Worm (Caenorhabditis elegans) whole organism, L4 larva: ENCODE measurements around the gene K05F6.8.
"Not testable (repeated sequence)": the region's sequence is repeated elsewhere in the genome, so short reads cannot be mapped to it uniquely, and the experiment has no call there.

Source experiments
- D1046.2 ChIP-seq: fragments of 200-800 bp; sonication (Bioruptor generic); IDR thresholded peaks from 2 replicates; pipeline ENCODE4 v1.3.6; 2022; ENCODE audit warnings: missing genetic modification characterization, missing compliant biosample characterization
- T26A8.4 ChIP-seq: fragments of 200-800 bp; sonication (Bioruptor generic); IDR thresholded peaks from 2 replicates; pipeline ENCODE4 v1.3.6; 2022; ENCODE audit warnings: missing genetic modification characterization, missing compliant biosample characterization
- Y105C5A.15 ChIP-seq: fragments of 200-800 bp; sonication (Bioruptor generic); IDR thresholded peaks from 2 replicates; pipeline ENCODE4 v1.3.6; 2022; ENCODE audit warnings: missing genetic modification characterization, missing compliant biosample characterization
- Y48G9A.11 ChIP-seq: fragments of 200-800 bp; sonication (Bioruptor generic); IDR thresholded peaks from 2 replicates; pipeline ENCODE4 v1.3.6; 2022; ENCODE audit warnings: missing genetic modification reagents, missing genetic modification characterization, missing compliant biosample characterization
- aha-1 ChIP-seq: fragments of 150-350 bp; peaks from one replicate; lab custom pipeline; 2014; ENCODE audit warnings: missing biosample characterization, missing genetic modification characterization
- ceh-20 ChIP-seq: fragments of 200-800 bp; sonication (Bioruptor generic); IDR thresholded peaks from 2 replicates; pipeline ENCODE4 v1.3.6; 2022; ENCODE audit warnings: missing genetic modification reagents, missing genetic modification characterization, missing compliant biosample characterization
- ceh-28 ChIP-seq: fragments of 150-350 bp; optimal IDR thresholded peaks from 2 replicates; lab custom pipeline; 2014; ENCODE audit warnings: missing biosample characterization, missing genetic modification reagents, missing genetic modification characterization
- ceh-44 ChIP-seq: fragments of 200-800 bp; sonication (Bioruptor generic); IDR thresholded peaks from 2 replicates; pipeline ENCODE4 v1.3.6; 2022; ENCODE audit warnings: missing genetic modification reagents, missing genetic modification characterization, missing compliant biosample characterization
- ceh-62 ChIP-seq: sonication (generic microtip); optimal IDR thresholded peaks from 2 replicates; lab custom pipeline; 2017; ENCODE audit warnings: missing biosample characterization, missing genetic modification characterization
- daf-8 ChIP-seq: fragments of 200-800 bp; sonication (Bioruptor generic); IDR thresholded peaks from 2 replicates; pipeline ENCODE4 v1.3.6; 2022; ENCODE audit warnings: missing genetic modification characterization, missing compliant biosample characterization
- dpl-1 ChIP-seq: fragments of 150-350 bp; optimal IDR thresholded peaks from 2 replicates; lab custom pipeline; 2014; ENCODE audit warnings: missing biosample characterization, missing genetic modification reagents, missing genetic modification characterization
- dve-1 ChIP-seq: sonication (generic microtip); optimal IDR thresholded peaks from 2 replicates; lab custom pipeline; 2017; ENCODE audit warnings: antibody characterized with exemption, mild to moderate bottlenecking, missing genetic modification characterization, missing compliant biosample characterization; ENCODE audit not compliant: insufficient read depth
- egl-27 ChIP-seq: sonication (generic microtip); optimal IDR thresholded peaks from 3 replicates; lab custom pipeline; 2017; ENCODE audit warnings: missing biosample characterization, missing genetic modification reagents, missing genetic modification characterization
- fkh-10 ChIP-seq: fragments of 150-350 bp; optimal IDR thresholded peaks from 2 replicates; lab custom pipeline; 2014; ENCODE audit warnings: missing biosample characterization, missing genetic modification reagents, missing genetic modification characterization
- lin-38 ChIP-seq: fragments of 200-800 bp; sonication (Bioruptor generic); IDR thresholded peaks from 2 replicates; pipeline ENCODE4 v1.3.6; 2022; ENCODE audit warnings: missing genetic modification reagents, missing genetic modification characterization, missing compliant biosample characterization
- madf-5 ChIP-seq, 2 experiments: fragments of 200-800 bp; sonication (Bioruptor generic); IDR thresholded peaks; 2 replicates each; pipeline ENCODE4 v1.3.6; 2022; ENCODE audit warnings: missing compliant biosample characterization in 2 of 2, missing genetic modification characterization in 2 of 2
- mdt-29 ChIP-seq: fragments of 200-800 bp; sonication (Bioruptor generic); IDR thresholded peaks from 2 replicates; pipeline ENCODE4 v1.3.6; 2022; ENCODE audit warnings: missing genetic modification reagents, missing genetic modification characterization, missing compliant biosample characterization
- nhr-28 ChIP-seq: fragments of 150-350 bp; optimal IDR thresholded peaks from 2 replicates; lab custom pipeline; 2014; ENCODE audit warnings: missing biosample characterization, missing genetic modification characterization
- nhr-41 ChIP-seq: fragments of 200-800 bp; sonication (Bioruptor generic); IDR thresholded peaks from 2 replicates; pipeline ENCODE4 v1.3.6; 2022; ENCODE audit warnings: missing genetic modification reagents, missing genetic modification characterization, missing compliant biosample characterization
- rbr-2 ChIP-seq: sonication (generic microtip); optimal IDR thresholded peaks from 2 replicates; lab custom pipeline; 2016; ENCODE audit warnings: missing genotype, missing genetic modification characterization, missing compliant biosample characterization
- saeg-2 ChIP-seq: fragments of 200-800 bp; sonication (Bioruptor generic); IDR thresholded peaks from 2 replicates; pipeline ENCODE4 v1.3.6; 2022; ENCODE audit warnings: missing genetic modification reagents, missing genetic modification characterization, missing compliant biosample characterization
- snpc-4 ChIP-seq: fragments of 150-350 bp; optimal IDR thresholded peaks from 2 replicates; lab custom pipeline; 2014; ENCODE audit warnings: missing biosample characterization, missing genetic modification characterization
- spr-1 ChIP-seq: sonication (generic microtip); optimal IDR thresholded peaks from 2 replicates; lab custom pipeline; 2016; ENCODE audit warnings: mild to moderate bottlenecking, missing genetic modification characterization, missing compliant biosample characterization
- tag-97 ChIP-seq: fragments of 200-800 bp; sonication (Bioruptor generic); IDR thresholded peaks from 2 replicates; pipeline ENCODE4 v1.3.6; 2022; ENCODE audit warnings: missing genetic modification characterization, missing compliant biosample characterization
- unc-62 ChIP-seq, 3 experiments: fragments of 150-350 bp in 1 of 3; sonication (generic microtip); optimal IDR thresholded peaks in 2 of 3; peaks in 1 of 3; 1 replicate in 1 of 3; 2 replicates in 2 of 3; lab custom pipeline; 2014 to 2017; ENCODE audit warnings: missing biosample characterization in 3 of 3, missing genetic modification characterization in 3 of 3, missing genetic modification reagents in 3 of 3, missing genotype in 1 of 3
- zfp-2 ChIP-seq: sonication (generic microtip); optimal IDR thresholded peaks from 2 replicates; lab custom pipeline; 2016; ENCODE audit warnings: mild to moderate bottlenecking, missing genetic modification characterization, missing compliant biosample characterization

Gene K05F6.8

ce11 chrII:1561863-1562262 lies 5.7 kb downstream of the K05F6.8 start, which contains the start of gene K05F6.14:
TSS of gene K05F6.14 (plus strand) at chrII:1562163.
- TF ChIP-seq fkh-10 (GFP tag; lab: Kevin White, UChicago) (no peak), ceh-44 (GFP tag; lab: Robert Waterston, UW) (no peak), D1046.2 (no peak), nhr-28 (tag; lab: Kevin White, UChicago) (no peak)

DNA sequence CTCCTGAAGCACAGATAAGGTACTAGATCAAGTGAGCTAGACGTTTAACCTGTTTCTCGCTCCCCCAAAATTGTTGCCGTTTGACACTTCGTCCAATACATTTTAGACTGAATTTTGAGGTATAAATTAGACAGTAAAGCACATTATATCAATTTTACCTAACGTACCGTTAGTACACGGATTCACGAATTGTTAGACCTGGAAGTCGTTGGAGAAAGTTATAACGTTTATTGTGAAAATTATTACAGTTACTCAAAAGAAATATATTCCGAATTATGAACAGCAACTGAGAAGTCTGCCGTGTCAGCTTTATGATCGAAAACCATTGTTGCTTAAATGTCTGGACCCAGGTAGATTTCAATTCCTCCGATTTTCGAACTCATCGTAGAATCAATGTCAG lies 6.7 kb downstream of the K05F6.8 start:
- TF ChIP-seq rbr-2 (tag; lab: Kevin White, UChicago) (no peak), zfp-2 (tag; lab: Kevin White, UChicago) (no peak), unc-62 (GFP tag; optimal IDR thresholded peaks at IDR 0.05 in 1 of 2; lab: Kevin White, UChicago) (peak in 1 of 2 experiments; percentile 41), unc-62 (tag; optimal IDR thresholded peaks at IDR 0.05; lab: Kevin White, UChicago) (no peak), saeg-2 (GFP tag; lab: Robert Waterston, UW) (no peak), snpc-4 (tag; lab: Kevin White, UChicago) (no peak), spr-1 (tag; lab: Kevin White, UChicago) (no peak), lin-38 (no peak), egl-27 (no peak)

DNA sequence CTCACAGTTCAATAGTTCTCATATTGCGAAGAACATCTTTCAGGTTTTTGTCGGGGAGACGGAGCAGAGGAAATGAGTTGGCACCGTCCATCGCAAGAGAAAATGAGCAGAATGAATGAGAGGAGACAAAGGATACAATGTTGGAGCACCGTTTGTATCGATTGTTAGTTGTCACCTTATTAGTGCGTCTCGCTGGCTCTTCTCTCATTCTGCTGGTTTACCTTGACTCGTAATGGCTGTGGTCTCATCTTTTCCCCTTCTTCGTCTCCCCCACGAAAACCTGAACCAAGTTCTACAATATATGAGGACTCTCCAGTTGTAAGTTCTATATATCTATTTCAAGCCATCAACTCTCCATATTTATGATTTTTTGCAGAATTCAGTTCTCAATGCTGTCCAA lies 11.3 kb downstream of the K05F6.8 start, which contains the start of the genes fbxb-54 and fbxb-50:
Gene fbxb-54, minus strand, starts transcription at position 101 of the 400 bp plus-strand sequence.
Gene fbxb-50, plus strand, starts transcription at position 227 of the 400 bp plus-strand sequence.
- TF ChIP-seq madf-5 (GFP tag; IDR thresholded peaks at IDR 0.05; lab: Robert Waterston, UW); nhr-41 (GFP tag; lab: Robert Waterston, UW); ceh-20: not testable (repeated sequence)

ce11 chrII:1550501-1550900 lies 17.0 kb downstream of the K05F6.8 start, which contains the start of the genes fbxb-52 and fbxb-51:
TSS of gene fbxb-52 (minus strand) at chrII:1550601.
TSS of gene fbxb-51 (plus strand) at chrII:1550712.
- no peak for TF ChIP-seq Y48G9A.11
- TF ChIP-seq aha-1 (tag; lab: Kevin White, UChicago) = peak; percentile 19

- TF ChIP-seq unc-62 (GFP tag; optimal IDR thresholded peaks at IDR 0.05 in 1 of 2; lab: Kevin White, UChicago) (peak in 1 of 2 experiments; percentile 33), unc-62 (tag; optimal IDR thresholded peaks at IDR 0.05; lab: Kevin White, UChicago) (no peak), tag-97 (GFP tag; lab: Robert Waterston, UW) (no peak)
Measured at ce11 chrII:1545625-1546024, 21.9 kb downstream of the K05F6.8 start, which contains the start of gene K05F6.12. TSS of gene K05F6.12 (plus strand) at chrII:1545925.

ce11 chrII:1543182-1543581 lies 24.4 kb downstream of the K05F6.8 start, which contains the start of gene K05F6.4:
TSS of gene K05F6.4 (plus strand) at chrII:1543482.
- not testable (repeated sequence) for TF ChIP-seq Y105C5A.15 (GFP tag; lab: Robert Waterston, UW); dpl-1 (GFP tag; lab: Kevin White, UChicago); daf-8 (GFP tag; lab: Robert Waterston, UW)
- TF ChIP-seq, all 104 proteins: peak for 0; not testable (repeated sequence) for 104

DNA sequence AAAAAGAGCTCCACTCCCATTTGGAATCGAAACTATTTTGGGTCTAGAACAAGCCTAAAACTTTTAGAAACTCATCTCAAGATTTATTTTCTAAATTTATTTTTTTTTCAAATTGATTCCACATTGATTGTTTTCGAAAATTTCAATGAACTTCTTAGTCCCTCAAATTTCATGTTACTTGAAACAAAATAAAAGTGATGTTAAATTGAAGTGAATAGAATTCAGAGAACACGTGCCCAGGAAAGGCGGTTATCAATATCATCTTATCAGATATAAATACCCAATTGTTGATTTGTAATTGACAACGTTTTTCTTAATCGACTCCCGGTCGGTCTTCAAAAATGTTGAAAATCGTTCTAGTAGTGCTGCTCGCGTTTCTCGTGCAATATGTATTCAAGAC lies 26.9 kb downstream of the K05F6.8 start, which contains the start of gene poml-4:
Gene poml-4, plus strand, starts transcription at position 301 of the 400 bp plus-strand sequence.
- not testable (repeated sequence) for TF ChIP-seq mdt-29 (GFP tag; lab: Robert Waterston, UW); ceh-28 (tag; lab: Kevin White, UChicago); T26A8.4
- TF ChIP-seq, all 104 proteins: peak for 0; not testable (repeated sequence) for 104

- no peak for TF ChIP-seq ceh-62
- no peak for TF ChIP-seq dve-1
Measured at ce11 chrII:1538589-1538988, 29.0 kb downstream of the K05F6.8 start, which contains the start of gene fbxb-44. TSS of gene fbxb-44 (plus strand) at chrII:1538889.
